Worm (Caenorhabditis elegans) whole organism, mixed stage, embryonic: ENCODE results near the gene fut-4.

ENCODE experiments used
- blmp-1 ChIP-seq: fragments of 150-350 bp; optimal IDR thresholded peaks from 2 replicates; lab custom pipeline; 2014; ENCODE audit warnings: missing biosample characterization, missing genetic modification characterization
- elt-1 ChIP-seq: sonication (generic microtip); optimal IDR thresholded peaks from 2 replicates; lab custom pipeline; 2017; ENCODE audit warnings: missing genetic modification characterization, mild to moderate bottlenecking, missing compliant biosample characterization, antibody characterized with exemption, moderate library complexity, borderline replicate concordance; ENCODE audit not compliant: insufficient read depth
- elt-3 ChIP-seq: fragments of 150-350 bp; optimal IDR thresholded peaks from 2 replicates; lab custom pipeline; 2014; ENCODE audit warnings: missing biosample characterization, missing genetic modification characterization
- lin-13 ChIP-seq: fragments of 150-350 bp; optimal IDR thresholded peaks from 2 replicates; lab custom pipeline; 2014; ENCODE audit warnings: missing biosample characterization, missing genetic modification characterization
- mep-1 ChIP-seq: fragments of 150-350 bp; optimal IDR thresholded peaks from 2 replicates; lab custom pipeline; 2017; ENCODE audit warnings: missing biosample characterization, missing genetic modification reagents, missing genetic modification characterization, inconsistent platforms
- nhr-28 ChIP-seq: fragments of 150-350 bp; optimal IDR thresholded peaks from 2 replicates; lab custom pipeline; 2014; ENCODE audit warnings: missing biosample characterization, missing genetic modification characterization
- nhr-76 ChIP-seq: sonication (generic microtip); optimal IDR thresholded peaks from 2 replicates; lab custom pipeline; 2017; ENCODE audit warnings: missing biosample characterization, missing genetic modification characterization
- sptf-1 ChIP-seq: sonication (generic microtip); optimal IDR thresholded peaks from 2 replicates; lab custom pipeline; 2017; ENCODE audit warnings: mild to moderate bottlenecking, missing genetic modification characterization, moderate library complexity, missing compliant biosample characterization
- unc-62 ChIP-seq: fragments of 150-350 bp; optimal IDR thresholded peaks from 2 replicates; lab custom pipeline; 2014; ENCODE audit warnings: missing biosample characterization, missing genetic modification reagents, missing genetic modification characterization

DNA sequence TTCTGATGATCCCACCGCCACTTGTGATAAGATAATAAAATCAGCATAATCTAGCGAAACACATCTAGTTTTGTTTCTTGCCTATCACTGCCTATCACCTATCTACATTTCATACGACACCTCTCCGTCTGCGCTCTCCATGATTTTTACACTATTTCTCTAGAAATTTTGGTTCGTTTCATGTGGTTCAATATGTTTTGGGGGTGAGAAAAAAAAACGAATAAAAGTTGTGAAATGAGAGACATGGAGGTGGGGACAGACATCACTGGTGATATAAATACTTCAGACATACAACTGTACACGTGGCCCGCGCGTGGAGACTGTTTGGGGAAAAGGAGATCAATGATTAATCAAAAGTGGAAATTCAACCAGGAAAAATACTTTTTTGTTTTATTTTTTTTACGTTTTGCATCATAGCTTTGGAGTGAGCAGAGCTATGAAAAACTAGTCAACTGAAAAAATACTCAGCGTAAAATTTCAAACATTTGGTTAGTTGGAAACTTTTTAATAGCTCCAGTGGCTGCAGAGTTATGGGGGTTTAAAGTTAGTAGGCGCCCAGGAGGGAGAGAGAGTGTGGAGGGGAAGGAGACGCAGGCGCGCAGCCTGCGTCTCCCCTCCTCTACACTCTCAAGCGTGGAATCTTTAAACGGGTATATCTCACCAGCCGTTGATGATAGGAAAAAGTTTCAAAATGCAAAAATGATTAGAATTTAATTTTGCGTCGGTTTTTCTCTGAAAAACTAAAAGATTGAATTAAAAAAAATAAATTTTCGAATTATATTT lies 19.3 kb downstream of the fut-4 start:
- TF ChIP-seq elt-3 (tag; lab: Kevin White, UChicago) (no peak), blmp-1 (tag; lab: Kevin White, UChicago) (no peak), unc-62 (GFP tag; lab: Kevin White, UChicago) (no peak), sptf-1 (tag; lab: Kevin White, UChicago) (no peak), mep-1 (tag; lab: Kevin White, UChicago) (no peak), lin-13 (tag; lab: Kevin White, UChicago) (no peak), nhr-76 (tag; lab: Kevin White, UChicago) (no peak), elt-1 (no peak), nhr-28 (tag; lab: Kevin White, UChicago) (no peak)
